Worm (Caenorhabditis elegans): ENCODE results near the gene K02E2.6.

The K02E2.6 gene

ce11 chrV:20380320-20380719 is at the start of gene K02E2.6:
Gene K02E2.6 (plus strand): TSS chrV:20380561.
- TF ChIP-seq efl-1 (optimal IDR thresholded peaks at IDR 0.05): peak; percentile 7 to 50
- TF ChIP-seq efl-1 (GFP tag; optimal IDR thresholded peaks at IDR 0.05 in 1 of 2): peak in 1 of 2 experiments; percentile 92
- no peak for TF ChIP-seq pax-3 (tag; optimal IDR thresholded peaks at IDR 0.05)
- TF ChIP-seq nhr-85 (tag): peak; percentile 5
- TF ChIP-seq unc-30 (tag; optimal IDR thresholded peaks at IDR 0.05): no peak
- no peak for TF ChIP-seq lir-3 (tag; optimal IDR thresholded peaks at IDR 0.05; ENCODE audit: poor library complexity)
- peak; percentile 36 for TF ChIP-seq mep-1 (tag; optimal IDR thresholded peaks at IDR 0.05)
- TF ChIP-seq mdl-1 (tag; optimal IDR thresholded peaks at IDR 0.05): peak in 1 of 2 experiments; percentile 11
- TF ChIP-seq fkh-8 (tag; optimal IDR thresholded peaks at IDR 0.05): no peak
- TF ChIP-seq dpl-1 (GFP tag; optimal IDR thresholded peaks at IDR 0.05): peak in 1 of 3 experiments; percentile 17
- no peak for TF ChIP-seq pqm-1 (tag; optimal IDR thresholded peaks at IDR 0.05)
- TF ChIP-seq sup-37 (GFP tag; optimal IDR thresholded peaks at IDR 0.05): no peak
- TF ChIP-seq lin-35 (GFP tag; optimal IDR thresholded peaks at IDR 0.05): peak in 1 of 2 experiments; percentile 28
- no peak for TF ChIP-seq unc-130 (tag; optimal IDR thresholded peaks at IDR 0.05)
- peak in 1 of 3 experiments; percentile 22 for TF ChIP-seq ceh-82 (tag; optimal IDR thresholded peaks at IDR 0.05)
- TF ChIP-seq ets-5 (GFP tag; IDR thresholded peaks at IDR 0.05): no peak
- TF ChIP-seq blmp-1 (tag; optimal IDR thresholded peaks at IDR 0.05): peak; percentile 54
- no peak for TF ChIP-seq snu-23 (GFP tag; optimal IDR thresholded peaks at IDR 0.05)
- no peak for TF ChIP-seq alr-1 (tag; optimal IDR thresholded peaks at IDR 0.05; ENCODE audit: borderline replicate concordance)
- no peak for TF ChIP-seq swsn-7 (tag; optimal IDR thresholded peaks at IDR 0.05)
- TF ChIP-seq nhr-47 (tag; optimal IDR thresholded peaks at IDR 0.05): peak; percentile 1

ce11 chrV:20335264-20335663 is 45.1 kb upstream of the K02E2.6 start, which contains the start of gene Y38H6A.5:
Gene Y38H6A.5 (minus strand): TSS chrV:20335364.
- TF ChIP-seq unc-86 (tag; optimal IDR thresholded peaks at IDR 0.05) (no peak), nhr-85 (tag) (peak; percentile 17)

- no peak for TF ChIP-seq pax-3 (tag; optimal IDR thresholded peaks at IDR 0.05)
- TF ChIP-seq grh-1 (GFP tag; IDR thresholded peaks at IDR 0.05): no peak
- TF ChIP-seq fkh-10 (GFP tag; optimal IDR thresholded peaks at IDR 0.05): no peak
- TF ChIP-seq elt-2 (tag; optimal IDR thresholded peaks at IDR 0.05): no peak
- no peak for TF ChIP-seq mef-2 (tag; optimal IDR thresholded peaks at IDR 0.05)
- TF ChIP-seq lin-15B (tag; optimal IDR thresholded peaks at IDR 0.05): no peak
- no peak for TF ChIP-seq unc-30 (tag; optimal IDR thresholded peaks at IDR 0.05)
- no peak for TF ChIP-seq unc-86 (tag; optimal IDR thresholded peaks at IDR 0.05)
- no peak for TF ChIP-seq jun-1 (tag; optimal IDR thresholded peaks at IDR 0.05)
- TF ChIP-seq vab-15 (tag; optimal IDR thresholded peaks at IDR 0.05): no peak
- TF ChIP-seq fos-1 (tag; optimal IDR thresholded peaks at IDR 0.05): no peak
- no peak for TF ChIP-seq alr-1 (tag; optimal IDR thresholded peaks at IDR 0.05; ENCODE audit: borderline replicate concordance)
- no peak for TF ChIP-seq nhr-84 (tag; optimal IDR thresholded peaks at IDR 0.05)
- TF ChIP-seq zip-4 (GFP tag; optimal IDR thresholded peaks at IDR 0.05): no peak
- TF ChIP-seq lir-3 (tag; optimal IDR thresholded peaks at IDR 0.05; ENCODE audit: poor library complexity): no peak
- TF ChIP-seq nhr-71 (tag; optimal IDR thresholded peaks at IDR 0.05): no peak
- no peak for TF ChIP-seq isw-1 (GFP tag; IDR thresholded peaks at IDR 0.05)
These were observed 42.3 kb upstream of the K02E2.6 start for ce11 chrV:20338020-20338419.

ce11 chrV:20338870-20339269 is 41.5 kb upstream of the K02E2.6 start:
- TF ChIP-seq irx-1 (tag; optimal IDR thresholded peaks at IDR 0.05): peak; percentile 23
- no peak for TF ChIP-seq elt-2 (tag; optimal IDR thresholded peaks at IDR 0.05)
- peak; percentile 44 for TF ChIP-seq fkh-10 (GFP tag; optimal IDR thresholded peaks at IDR 0.05)

- no peak for TF ChIP-seq mef-2 (tag; optimal IDR thresholded peaks at IDR 0.05)
- TF ChIP-seq lin-15B (tag; optimal IDR thresholded peaks at IDR 0.05): no peak
These were observed 35.5 kb upstream of the K02E2.6 start, which contains the start of gene Y38H6A.3 for ce11 chrV:20344889-20345288. Gene Y38H6A.3 (plus strand): TSS chrV:20345189.

Measured in whole organism, L1 larva.